Fruit fly (Drosophila melanogaster) whole organism, prepupa: ENCODE data around the gene nub.

Experiments used
- Blimp-1 ChIP-seq: fragments of 200-800 bp; sonication (Bioruptor generic); optimal IDR thresholded peaks from 3 replicates; lab custom pipeline; 2017; ENCODE audit warnings: missing biosample characterization, missing genetic modification characterization, mild to moderate bottlenecking, moderate library complexity, missing genetic modification reagents
- CG11902 ChIP-seq: fragments of 200-800 bp; sonication (Bioruptor generic); optimal IDR thresholded peaks from 3 replicates; lab custom pipeline; 2016; ENCODE audit warnings: missing biosample characterization, missing genetic modification characterization
- CG3919 ChIP-seq: fragments of 200-800 bp; sonication (Bioruptor generic); optimal IDR thresholded peaks from 3 replicates; lab custom pipeline; 2016; ENCODE audit warnings: missing biosample characterization, missing genetic modification characterization
- CG6276 ChIP-seq: fragments of 200-800 bp; sonication (Bioruptor generic); optimal IDR thresholded peaks from 2 replicates; lab custom pipeline; 2017; ENCODE audit warnings: missing biosample characterization, mild to moderate bottlenecking, missing genetic modification characterization
- Hr39 ChIP-seq: fragments of 200-800 bp; sonication (Bioruptor generic); optimal IDR thresholded peaks from 2 replicates; lab custom pipeline; 2016; ENCODE audit warnings: missing biosample characterization, missing genetic modification characterization
- Sox15 ChIP-seq: fragments of 200-800 bp; sonication (Bioruptor generic); optimal IDR thresholded peaks from 3 replicates; lab custom pipeline; 2016; ENCODE audit warnings: missing biosample characterization, missing genetic modification characterization
- dac ChIP-seq: fragments of 200-800 bp; sonication (Bioruptor generic); optimal IDR thresholded peaks from 2 replicates; lab custom pipeline; 2017; ENCODE audit warnings: missing biosample characterization, mild to moderate bottlenecking, missing genetic modification characterization
- esn ChIP-seq: fragments of 200-800 bp; sonication (Bioruptor generic); optimal IDR thresholded peaks from 2 replicates; lab custom pipeline; 2016; ENCODE audit warnings: missing biosample characterization, mild to moderate bottlenecking, missing genetic modification characterization, moderate library complexity
- pdm3 ChIP-seq: fragments of 200-800 bp; sonication (Bioruptor generic); optimal IDR thresholded peaks from 3 replicates; lab custom pipeline; 2016; ENCODE audit warnings: missing biosample characterization, missing genetic modification characterization
- salr ChIP-seq, 2 experiments: fragments of 200-800 bp; sonication (Bioruptor generic); optimal IDR thresholded peaks; 3 replicates each; lab custom pipeline; 2016 to 2018; ENCODE audit warnings: missing biosample characterization in 2 of 2, missing genetic modification characterization in 2 of 2, mild to moderate bottlenecking in 1 of 2

- TF ChIP-seq CG6276 (GFP tag; lab: Kevin White, UChicago): no peak
- no peak for TF ChIP-seq Hr39
- no peak for TF ChIP-seq pdm3 (GFP tag; lab: Kevin White, UChicago)
- no peak for TF ChIP-seq salr (GFP tag; optimal IDR thresholded peaks at IDR 0.05; lab: Kevin White, UChicago)
- no peak for TF ChIP-seq dac
- peak; percentile 16 for TF ChIP-seq esn (GFP tag; lab: Kevin White, UChicago)
- TF ChIP-seq CG11902: no peak
- TF ChIP-seq CG3919 (GFP tag; lab: Kevin White, UChicago): no peak
- no peak for TF ChIP-seq Sox15 (GFP tag; lab: Kevin White, UChicago)
- no peak for TF ChIP-seq Blimp-1
These were observed 1.5 kb downstream of the nub start for dm6 chr2L:12588846-12589490.
